Fruit fly (Drosophila melanogaster): ENCODE results near the gene TfIIB.

The TfIIB gene

dm6 chr2L:10426534-10427048, 4.5 kb upstream of the TfIIB start, which contains the start of the genes SmB and KdelR (continued):
- peak; percentile 7 for TF ChIP-seq CG13424 (tag; optimal IDR thresholded peaks at IDR 0.05)

DNA sequence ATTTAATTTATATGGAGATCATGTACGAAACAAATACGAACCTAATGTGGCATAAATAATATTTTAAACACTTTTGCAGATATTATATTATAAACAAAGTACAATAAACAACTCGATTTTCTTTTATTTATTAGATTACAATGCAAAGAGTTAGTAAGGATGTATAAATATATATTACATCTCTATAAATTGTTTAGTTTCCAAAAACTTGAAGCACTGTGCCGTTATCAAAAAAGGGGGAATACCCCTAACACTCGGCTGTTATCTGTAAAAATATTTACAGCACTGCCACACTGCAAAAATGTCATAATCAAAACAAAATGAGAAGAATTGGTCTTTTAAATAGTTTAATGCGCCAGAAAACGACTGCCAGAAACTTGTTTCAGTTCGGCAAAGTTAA, 2.6 kb upstream of the TfIIB start, which contains the start of gene CG5188:
Gene CG5188, plus strand, starts transcription at position 302 of the 400 bp plus-strand sequence.
- TF ChIP-seq MESR4 (GFP tag; optimal IDR thresholded peaks at IDR 0.05) (peak; percentile 43), tio (GFP tag; optimal IDR thresholded peaks at IDR 0.05) (no peak), CG12769 (tag; optimal IDR thresholded peaks at IDR 0.05) (no peak), tgo (GFP tag; IDR thresholded peaks at IDR 0.05) (peak; percentile 17; the same call in 1 of the 3 replicates), crc (GFP tag; optimal IDR thresholded peaks at IDR 0.05) (no peak), seq (GFP tag; IDR thresholded peaks at IDR 0.05) (no peak), Hand (GFP tag; optimal IDR thresholded peaks at IDR 0.05) (no peak), emc (GFP tag; optimal IDR thresholded peaks at IDR 0.05) (no peak), Mad (GFP tag; optimal IDR thresholded peaks at IDR 0.05) (no peak), gsb-n (tag; optimal IDR thresholded peaks at IDR 0.05) (no peak), CG4282 (GFP tag; optimal IDR thresholded peaks at IDR 0.05) (peak; percentile 6), aop (GFP tag; IDR thresholded peaks at IDR 0.05) (no peak), hth (optimal IDR thresholded peaks at IDR 0.05) (no peak), en (GFP tag; optimal IDR thresholded peaks at IDR 0.05) (no peak), CG4404 (GFP tag; IDR thresholded peaks at IDR 0.05) (no peak), CG31388 (GFP tag; optimal IDR thresholded peaks at IDR 0.05) (no peak), Dp (GFP tag; optimal IDR thresholded peaks at IDR 0.05) (peak; percentile 3), D (optimal IDR thresholded peaks at IDR 0.05) (no peak), D (GFP tag; optimal IDR thresholded peaks at IDR 0.05) (no peak), CG15696 (tag; optimal IDR thresholded peaks at IDR 0.05) (peak; percentile 17), zfh2 (GFP tag; optimal IDR thresholded peaks at IDR 0.05) (no peak), CG5245 (GFP tag; optimal IDR thresholded peaks at IDR 0.05) (peak; percentile 7), CG30431 (GFP tag; optimal IDR thresholded peaks at IDR 0.05) (no peak), p53 (GFP tag; optimal IDR thresholded peaks at IDR 0.05) (no peak), hkb (optimal IDR thresholded peaks at IDR 0.05) (no peak), hkb (GFP tag; IDR thresholded peaks at IDR 0.05) (peak; percentile 61; the same call in 1 of the 2 replicates), CG10267 (tag; optimal IDR thresholded peaks at IDR 0.05) (peak; percentile 64), CG11085 (GFP tag; IDR thresholded peaks at IDR 0.05) (no peak; the same call in 1 of the 2 replicates), Side (GFP tag; optimal IDR thresholded peaks at IDR 0.05) (no peak), Usf (GFP tag; optimal IDR thresholded peaks at IDR 0.05) (no peak), CG9817 (tag; optimal IDR thresholded peaks at IDR 0.05) (no peak), ham (GFP tag; IDR thresholded peaks at IDR 0.05) (no peak), kni (GFP tag; optimal IDR thresholded peaks at IDR 0.05) (no peak), cato (GFP tag; optimal IDR thresholded peaks at IDR 0.05; ENCODE audit: borderline replicate concordance) (no peak), zfh1 (GFP tag; IDR thresholded peaks at IDR 0.05) (peak; percentile 37; the same call in 1 of the 3 replicates), Atf3 (GFP tag; optimal IDR thresholded peaks at IDR 0.05) (no peak), Max (GFP tag; optimal IDR thresholded peaks at IDR 0.05) (peak; percentile 40), Bgb (GFP tag; IDR thresholded peaks at IDR 0.05; ENCODE audit: partially characterized antibody) (peak; percentile 16; the same call in 1 of the 2 replicates), Rfx (GFP tag; IDR thresholded peaks at IDR 0.05) (peak; percentile 61), CG12659 (GFP tag; optimal IDR thresholded peaks at IDR 0.05) (peak; percentile 50), B-H2 (GFP tag; optimal IDR thresholded peaks at IDR 0.05) (peak; percentile 1), mirr (GFP tag; optimal IDR thresholded peaks at IDR 0.05) (no peak), gem (tag; optimal IDR thresholded peaks at IDR 0.05) (peak; percentile 74), CG13775 (GFP tag; optimal IDR thresholded peaks at IDR 0.05) (peak; percentile 29), crol (GFP tag; IDR thresholded peaks at IDR 0.05) (no peak), CG1792 (GFP tag; optimal IDR thresholded peaks at IDR 0.05) (no peak), CG14667 (GFP tag; IDR thresholded peaks at IDR 0.05) (no peak), CG2712 (tag; optimal IDR thresholded peaks at IDR 0.05) (peak; percentile 65), ems (GFP tag; optimal IDR thresholded peaks at IDR 0.05) (no peak), yki (optimal IDR thresholded peaks at IDR 0.05) (no peak)
